Fruit fly (Drosophila melanogaster): ENCODE data around the gene ACXD.

The ACXD gene

DNA sequence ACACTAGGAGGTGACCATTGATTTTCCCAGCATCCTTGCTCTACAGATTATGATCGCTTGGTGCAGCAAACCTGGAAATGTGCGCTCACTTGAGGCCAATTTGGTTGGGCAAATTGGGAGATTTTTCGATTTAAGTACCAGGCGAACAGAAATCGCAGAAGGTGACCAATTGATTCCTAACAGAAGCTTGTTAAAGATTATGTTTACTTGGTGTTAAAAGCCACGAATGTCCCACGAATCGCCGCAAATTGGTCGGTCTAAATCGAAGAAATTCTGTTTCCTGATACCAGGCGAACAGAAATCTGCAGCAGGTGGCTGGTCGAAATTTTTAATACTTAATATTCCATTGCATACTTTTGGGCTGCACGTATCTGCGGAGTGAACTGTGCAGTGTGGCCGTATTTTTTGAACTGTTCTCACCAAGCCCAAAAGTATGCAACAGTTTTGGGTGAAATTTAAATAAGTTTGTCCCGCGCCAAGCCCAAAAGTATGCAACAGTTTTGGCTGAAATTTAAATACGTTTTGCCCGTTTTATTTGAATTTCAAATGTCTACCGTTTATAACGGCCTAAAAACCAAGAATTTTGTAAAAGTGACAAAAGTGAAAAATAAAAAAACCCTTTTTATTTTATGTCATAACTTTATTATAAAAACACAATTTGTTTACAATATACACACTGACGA, 6.6 kb downstream of the ACXD start, which contains the start of gene CG32301 (continued):
- TF ChIP-seq CG14860 (GFP tag; IDR thresholded peaks at IDR 0.05; ENCODE audit: partially characterized antibody) (peak; percentile 53; the same call in 1 of the 3 replicates), E2f1 (GFP tag; IDR thresholded peaks at IDR 0.05) (no peak), CTCF (GFP tag; optimal IDR thresholded peaks at IDR 0.05) (peak; percentile 62), BtbVII (GFP tag; optimal IDR thresholded peaks at IDR 0.05) (no peak), crp (GFP tag; optimal IDR thresholded peaks at IDR 0.05) (no peak), CG9932 (GFP tag; IDR thresholded peaks at IDR 0.05) (no peak), fd64A (GFP tag; optimal IDR thresholded peaks at IDR 0.05) (no peak), Scr (GFP tag; IDR thresholded peaks at IDR 0.05; ENCODE audit: partially characterized antibody) (peak; percentile 42), unc-4 (GFP tag; IDR thresholded peaks at IDR 0.05; ENCODE audit: partially characterized antibody) (0 out of 2 replicates have a peak, but pooled peaks have one; percentile 32), cato (GFP tag; optimal IDR thresholded peaks at IDR 0.05; ENCODE audit: borderline replicate concordance) (no peak), ftz-f1 (GFP tag; optimal IDR thresholded peaks at IDR 0.05) (no peak), onecut (GFP tag; IDR thresholded peaks at IDR 0.05) (peak; percentile 43), chif (GFP tag; optimal IDR thresholded peaks at IDR 0.05) (no peak), chm (GFP tag; IDR thresholded peaks at IDR 0.05) (no peak), vvl (GFP tag; IDR thresholded peaks at IDR 0.05) (peak; percentile 28; the same call in 1 of the 2 replicates), CG15514 (GFP tag; optimal IDR thresholded peaks at IDR 0.05) (peak; percentile 43), HmgZ (tag; optimal IDR thresholded peaks at IDR 0.05) (peak; percentile 30), CG12942 (GFP tag; optimal IDR thresholded peaks at IDR 0.05) (no peak), gfzf (GFP tag; optimal IDR thresholded peaks at IDR 0.05) (peak; percentile 42), CG12219 (GFP tag; optimal IDR thresholded peaks at IDR 0.05) (no peak), hb (GFP tag; IDR thresholded peaks at IDR 0.05; ENCODE audit: partially characterized antibody) (no peak), CG18476 (GFP tag; optimal IDR thresholded peaks at IDR 0.05) (no peak), knrl (GFP tag; IDR thresholded peaks at IDR 0.05; ENCODE audit: partially characterized antibody) (peak; percentile 24; the same call in 1 of the 3 replicates), zen2 (GFP tag; IDR thresholded peaks at IDR 0.05; ENCODE audit: partially characterized antibody) (peak; percentile 70), Hmr (GFP tag; optimal IDR thresholded peaks at IDR 0.05) (peak; percentile 70), CG13624 (GFP tag; optimal IDR thresholded peaks at IDR 0.05) (no peak), CG7928 (GFP tag; optimal IDR thresholded peaks at IDR 0.05) (no peak), sens (GFP tag) (peak; percentile 75), jigr1 (GFP tag; IDR thresholded peaks at IDR 0.05) (no peak), trem (tag; optimal IDR thresholded peaks at IDR 0.05) (peak; percentile 6), run (tag; optimal IDR thresholded peaks at IDR 0.05) (no peak), CG15479 (GFP tag; optimal IDR thresholded peaks at IDR 0.05) (no peak), Dp (GFP tag; optimal IDR thresholded peaks at IDR 0.05) (peak; percentile 45), Bgb (GFP tag; IDR thresholded peaks at IDR 0.05; ENCODE audit: partially characterized antibody) (peak; percentile 42; the same call in 1 of the 2 replicates), CG7786 (GFP tag; optimal IDR thresholded peaks at IDR 0.05) (no peak), Lhr (GFP tag; optimal IDR thresholded peaks at IDR 0.05) (peak; percentile 99), CG42726 (GFP tag; IDR thresholded peaks at IDR 0.05; ENCODE audit: partially characterized antibody) (0 out of 2 replicates have a peak, but pooled peaks have one; percentile 24), CG13287 (GFP tag; IDR thresholded peaks at IDR 0.05; ENCODE audit: partially characterized antibody) (peak; percentile 66), h (optimal IDR thresholded peaks at IDR 0.05) (no peak), zfh1 (GFP tag; IDR thresholded peaks at IDR 0.05) (no peak), pzg (GFP tag; optimal IDR thresholded peaks at IDR 0.05) (peak; percentile 3), Opbp (GFP tag; IDR thresholded peaks at IDR 0.05; ENCODE audit: partially characterized antibody) (peak; percentile 71; the same call in 2 of the 3 replicates), rib (GFP tag; IDR thresholded peaks at IDR 0.05) (no peak), nerfin-2 (GFP tag; IDR thresholded peaks at IDR 0.05; ENCODE audit: partially characterized antibody) (peak; percentile 41; the same call in 1 of the 2 replicates), hkb (optimal IDR thresholded peaks at IDR 0.05) (peak; percentile 80), hkb (GFP tag; IDR thresholded peaks at IDR 0.05) (no peak), CG7963 (GFP tag; IDR thresholded peaks at IDR 0.05; ENCODE audit: partially characterized antibody) (0 out of 3 replicates have a peak, but pooled peaks have one; percentile 25), chinmo (GFP tag; IDR thresholded peaks at IDR 0.05; ENCODE audit: partially characterized antibody) (peak; percentile 74; the same call in 2 of the 4 replicates)
